Worm (Caenorhabditis elegans) whole organism, L2 larva: ENCODE measurements around the gene K01A2.6.

ENCODE experiments used
- ama-1 ChIP-seq: fragments of 150-350 bp; optimal IDR thresholded peaks from 2 replicates; lab custom pipeline; 2018; ENCODE audit warnings: inconsistent platforms
- mdl-1 ChIP-seq, 2 experiments: fragments of 150-350 bp in 1 of 2; sonication (generic microtip) in 1 of 2; optimal IDR thresholded peaks; 2 replicates each; lab custom pipeline; 2017; ENCODE audit warnings: missing biosample characterization in 2 of 2, missing genetic modification characterization in 2 of 2
- nhr-12 ChIP-seq: fragments of 150-350 bp; optimal IDR thresholded peaks from 2 replicates; lab custom pipeline; 2014; ENCODE audit warnings: missing biosample characterization, missing genetic modification characterization

ce11 chrII:337233-337832 is 37.5 kb downstream of the K01A2.6 start, which contains the start of gene cpn-2:
- TF ChIP-seq ama-1 (no peak), mdl-1 (tag; optimal IDR thresholded peaks at IDR 0.05; lab: Kevin White, UChicago) (no peak), nhr-12 (tag; lab: Kevin White, UChicago) (no peak)
